Fruit fly (Drosophila melanogaster): Measurements from ENCODE around the gene CG34164.

CG34164 gene

DNA sequence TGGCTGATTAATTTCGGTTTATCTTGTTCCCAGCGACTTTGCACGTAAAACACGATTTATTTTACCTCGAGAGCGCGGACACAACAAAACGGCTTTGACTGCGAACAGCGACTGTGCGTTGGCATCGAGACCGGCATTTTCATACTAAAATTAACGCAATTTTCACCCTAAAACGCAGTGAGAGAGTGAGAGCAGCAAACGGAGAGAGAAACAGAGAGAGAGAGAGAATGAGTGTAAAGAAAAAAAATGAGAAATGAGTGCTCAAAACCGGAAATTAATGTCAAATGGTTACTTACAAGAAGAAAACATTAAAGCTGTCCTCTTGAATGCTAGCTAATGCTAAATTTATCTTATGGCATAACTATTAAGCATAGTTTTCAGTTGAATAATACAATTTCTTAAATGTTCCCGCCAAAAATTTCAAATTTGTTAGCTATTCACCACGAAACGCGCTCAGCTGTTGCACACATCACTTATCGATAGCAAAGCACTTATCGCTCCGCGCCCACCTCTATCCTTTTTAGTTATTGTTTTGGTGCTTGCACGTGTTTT is at the start of gene CG34164, which contains the start of the genes JhI-21 and RpL7-like:
Gene CG34164, plus strand, starts transcription at position 512 of the 552 bp plus-strand sequence.
Gene JhI-21, minus strand, starts transcription at position 206 of the 552 bp plus-strand sequence.
Gene RpL7-like, plus strand, starts transcription at position 490 of the 552 bp plus-strand sequence.
- TF ChIP-seq noc (tag; optimal IDR thresholded peaks at IDR 0.05), result no peak

DNA sequence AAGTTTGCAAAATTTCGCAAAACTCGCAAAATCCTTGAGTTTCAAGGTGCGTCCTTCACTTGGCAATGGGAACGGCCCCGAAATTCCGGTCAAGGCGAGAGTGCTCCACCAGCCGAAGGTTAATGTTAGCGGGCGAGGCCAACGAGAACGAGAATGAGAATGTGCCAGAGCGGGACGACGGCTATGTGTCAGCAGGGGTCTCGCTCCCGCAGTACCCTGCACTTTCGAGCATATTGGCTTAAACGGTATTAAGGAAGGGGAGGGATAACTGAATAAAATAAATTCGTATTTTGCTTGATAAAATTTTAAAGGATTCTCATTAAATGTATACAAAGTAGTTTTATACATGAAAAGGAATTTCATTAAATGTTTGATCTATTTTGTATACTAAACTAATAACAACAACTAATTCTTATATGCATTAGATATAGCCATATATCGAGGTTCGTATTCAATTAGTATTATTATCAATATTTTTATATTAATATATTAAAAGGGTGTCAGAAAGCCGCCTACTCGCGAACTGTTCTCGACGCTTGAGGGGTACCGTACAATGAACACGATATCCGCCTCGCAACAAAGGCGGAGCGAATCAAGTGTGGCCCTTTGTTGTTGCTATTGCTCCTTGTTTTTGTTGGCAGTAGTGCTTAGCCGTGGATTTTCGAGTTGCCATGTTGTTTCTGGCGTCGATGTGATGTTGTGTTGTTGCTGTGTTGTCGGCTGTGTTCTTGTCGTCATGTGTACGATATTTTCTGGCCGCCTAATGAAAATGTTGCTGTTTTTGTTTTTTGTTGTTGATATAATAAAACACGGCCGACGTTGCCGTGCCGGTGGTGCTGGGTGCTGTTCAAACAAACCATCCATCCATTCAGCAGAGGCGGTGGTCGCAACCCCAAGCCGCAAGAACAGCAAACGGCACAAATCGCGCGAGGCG is 49.5 kb upstream of the CG34164 start:
- TF ChIP-seq noc (tag; optimal IDR thresholded peaks at IDR 0.05), result peak; percentile 96

DNA sequence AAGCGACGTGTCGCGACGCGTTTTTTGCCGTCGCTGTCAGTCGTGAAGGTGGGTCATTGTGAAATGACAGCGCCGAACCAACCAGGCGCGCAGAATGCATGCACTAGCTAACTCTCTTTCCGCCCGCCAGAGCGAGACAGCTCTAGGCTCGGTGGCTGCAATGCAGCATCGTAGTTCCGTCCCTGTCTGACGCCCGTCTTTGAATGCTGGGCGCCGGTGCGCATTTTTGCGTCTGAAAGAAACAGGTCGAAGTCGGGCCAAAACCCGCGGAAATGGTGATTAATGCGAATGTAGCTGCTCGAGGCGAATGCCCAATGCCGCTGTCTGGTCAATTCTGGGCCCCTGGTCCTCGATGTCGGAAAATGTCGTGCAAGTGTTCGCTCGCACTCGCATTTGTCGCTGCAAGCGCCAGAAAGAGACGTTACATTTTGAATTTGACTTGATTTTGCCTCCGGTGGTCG is 48.8 kb upstream of the CG34164 start:
- TF ChIP-seq noc (tag; optimal IDR thresholded peaks at IDR 0.05), result peak; percentile 80

DNA sequence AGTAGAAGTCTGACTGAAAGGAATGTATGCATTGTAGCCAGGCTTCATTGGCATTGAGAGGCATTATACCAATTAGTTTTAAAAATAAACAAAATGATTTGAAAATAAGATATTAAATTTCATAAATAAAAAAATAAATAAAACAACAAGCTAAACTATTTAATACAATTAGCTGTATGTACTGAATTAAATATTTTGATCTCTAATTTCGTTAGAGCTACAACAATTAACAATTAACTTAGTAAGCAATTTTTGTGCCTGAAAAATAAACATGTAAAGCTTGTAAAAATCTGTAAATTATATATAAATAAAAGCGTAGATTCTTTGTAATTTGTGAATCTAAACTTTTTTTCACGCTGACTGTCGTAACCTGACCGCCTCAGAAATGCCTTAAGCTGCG is 48.3 kb upstream of the CG34164 start, which contains the start of gene Rh5:
Gene Rh5, plus strand, starts transcription at position 301 of the 400 bp plus-strand sequence.
- no peak for TF ChIP-seq noc (tag; optimal IDR thresholded peaks at IDR 0.05)

DNA sequence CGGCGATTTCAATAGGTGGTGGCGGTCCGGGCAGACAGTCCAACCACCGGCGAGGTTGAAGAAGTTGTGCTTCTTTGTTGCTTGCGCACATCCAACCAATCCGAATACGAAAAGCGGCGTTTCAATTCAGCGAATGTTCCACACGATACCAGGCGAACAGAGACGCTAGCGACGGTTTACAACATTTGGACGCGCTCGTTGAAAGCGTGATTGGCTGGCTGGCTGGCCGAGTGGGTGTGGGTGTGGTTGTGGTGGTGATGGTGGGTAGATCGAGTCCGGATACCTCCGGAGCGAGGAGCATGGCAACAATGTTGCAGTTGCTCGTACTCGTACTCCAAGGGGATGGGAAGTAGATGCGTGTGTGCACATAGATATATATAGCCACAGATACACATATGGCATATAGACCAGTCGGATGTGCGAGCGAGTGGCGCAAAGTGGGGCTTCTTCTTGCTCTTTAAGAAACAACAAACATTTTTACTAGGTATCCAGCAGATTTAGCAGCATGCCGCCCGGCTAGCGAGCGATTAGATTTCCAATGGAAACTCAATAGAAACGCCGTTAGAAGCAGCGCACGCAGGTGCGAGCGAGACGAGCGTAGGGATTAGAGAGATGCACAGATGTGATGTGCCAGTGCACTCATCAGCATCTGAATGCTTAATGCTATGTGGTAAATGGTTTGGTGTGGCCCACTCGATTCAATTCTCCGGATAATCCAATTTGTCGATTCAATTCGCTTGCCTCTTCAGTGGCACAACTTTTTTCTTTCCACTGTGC is 45.9 kb upstream of the CG34164 start:
- TF ChIP-seq noc (tag; optimal IDR thresholded peaks at IDR 0.05), result peak; percentile 78

DNA sequence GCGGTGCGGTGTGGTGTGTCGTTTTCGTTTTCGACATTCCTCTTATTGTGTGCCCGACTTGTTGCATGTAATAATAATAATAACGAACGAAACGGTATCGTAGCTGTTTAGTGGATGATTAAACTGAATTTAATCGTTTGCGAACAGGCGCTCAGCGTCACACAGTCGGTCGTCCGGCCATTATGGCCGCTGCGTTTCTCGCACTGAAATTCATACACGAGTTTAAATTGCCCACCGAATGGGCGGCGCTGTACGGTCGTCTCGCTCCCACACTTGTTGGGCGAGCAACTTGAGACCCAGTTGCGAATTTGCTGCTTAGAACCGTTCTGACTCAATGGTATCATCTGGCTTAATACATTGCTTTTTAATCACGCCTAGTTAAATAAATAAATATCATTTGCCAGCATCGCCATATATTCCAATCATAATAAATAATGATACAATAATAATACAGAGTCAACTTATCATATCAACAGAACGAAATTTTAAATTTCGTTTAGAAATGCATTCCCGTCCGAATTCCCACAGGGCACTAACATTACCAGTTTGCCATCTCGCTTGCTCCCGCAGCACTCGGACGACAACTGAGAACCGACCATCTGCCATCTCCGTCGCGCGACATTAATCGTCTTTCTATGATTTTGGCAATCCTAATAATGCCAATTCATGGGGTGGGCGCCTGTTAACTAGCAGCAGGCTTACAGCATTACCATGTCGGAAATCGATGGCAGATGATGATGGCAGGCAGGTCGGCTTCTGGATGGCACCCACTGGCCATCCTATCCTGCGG is 45.1 kb upstream of the CG34164 start:
- TF ChIP-seq noc (tag; optimal IDR thresholded peaks at IDR 0.05), result peak; percentile 93

DNA sequence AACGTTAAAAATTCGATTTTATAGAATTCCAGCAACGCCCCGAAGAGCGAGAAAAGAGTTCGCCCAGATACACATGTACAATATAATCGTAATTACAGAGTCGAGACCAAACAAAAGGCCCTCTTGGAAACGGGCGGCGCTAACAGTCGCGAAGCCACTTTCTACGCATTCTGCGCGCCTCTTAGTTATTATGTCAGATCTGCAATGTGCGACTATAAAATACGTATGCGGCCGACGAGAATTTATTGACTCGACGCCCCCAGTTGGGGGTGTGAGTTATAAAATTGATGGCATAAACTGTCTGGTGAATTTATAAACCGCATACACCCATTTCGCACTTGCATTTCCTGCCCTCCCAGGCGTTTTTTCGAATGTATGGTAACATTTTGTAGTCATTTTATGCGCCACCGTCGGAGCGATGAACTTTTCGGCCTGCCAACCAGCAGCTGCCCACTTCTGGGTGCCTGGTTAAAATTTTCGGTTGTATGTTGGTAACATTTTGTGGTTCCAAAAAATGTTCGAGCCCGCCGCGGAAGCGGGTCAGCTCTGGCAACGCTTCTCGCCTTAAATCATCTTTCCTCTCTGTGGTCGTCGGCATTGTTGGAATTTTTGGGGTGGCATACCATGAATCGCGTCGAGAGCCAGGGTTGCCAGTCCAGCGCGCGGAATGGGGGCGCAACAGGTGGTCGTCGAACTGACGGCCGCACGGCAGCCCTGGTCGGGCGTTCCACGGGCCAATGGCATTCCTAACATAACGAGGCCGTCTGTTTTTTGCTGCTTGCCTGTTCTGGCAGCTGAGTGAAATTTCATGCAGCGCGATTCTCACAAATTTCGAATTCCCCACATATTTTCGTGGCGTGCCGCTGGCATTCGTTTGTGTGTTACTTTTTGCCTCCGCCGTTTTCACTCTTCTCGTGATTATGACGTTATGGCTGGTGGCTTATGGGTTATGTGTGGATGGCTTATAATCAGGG is 44.2 kb upstream of the CG34164 start:
- peak; percentile 95 for TF ChIP-seq noc (tag; optimal IDR thresholded peaks at IDR 0.05)

DNA sequence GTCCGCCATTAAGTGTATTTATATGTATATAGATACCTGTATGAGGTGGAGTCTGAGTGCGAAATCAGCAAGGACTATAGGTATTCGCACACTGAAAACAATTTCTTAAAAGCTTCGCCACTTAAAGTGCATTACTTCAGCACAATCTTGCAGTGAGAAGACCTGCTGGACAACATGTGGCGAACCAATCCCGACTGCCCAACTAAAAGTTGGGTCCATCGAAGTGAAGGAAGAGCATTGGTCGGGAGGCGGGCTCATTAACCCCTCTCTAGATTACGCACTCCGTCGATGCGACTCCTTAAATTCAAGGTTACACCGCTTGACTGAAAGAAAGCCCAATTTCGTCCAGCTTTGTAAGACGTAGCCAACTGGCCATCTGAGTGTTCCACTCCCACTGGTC is 42.9 kb upstream of the CG34164 start:
- TF ChIP-seq noc (tag; optimal IDR thresholded peaks at IDR 0.05), result no peak

DNA sequence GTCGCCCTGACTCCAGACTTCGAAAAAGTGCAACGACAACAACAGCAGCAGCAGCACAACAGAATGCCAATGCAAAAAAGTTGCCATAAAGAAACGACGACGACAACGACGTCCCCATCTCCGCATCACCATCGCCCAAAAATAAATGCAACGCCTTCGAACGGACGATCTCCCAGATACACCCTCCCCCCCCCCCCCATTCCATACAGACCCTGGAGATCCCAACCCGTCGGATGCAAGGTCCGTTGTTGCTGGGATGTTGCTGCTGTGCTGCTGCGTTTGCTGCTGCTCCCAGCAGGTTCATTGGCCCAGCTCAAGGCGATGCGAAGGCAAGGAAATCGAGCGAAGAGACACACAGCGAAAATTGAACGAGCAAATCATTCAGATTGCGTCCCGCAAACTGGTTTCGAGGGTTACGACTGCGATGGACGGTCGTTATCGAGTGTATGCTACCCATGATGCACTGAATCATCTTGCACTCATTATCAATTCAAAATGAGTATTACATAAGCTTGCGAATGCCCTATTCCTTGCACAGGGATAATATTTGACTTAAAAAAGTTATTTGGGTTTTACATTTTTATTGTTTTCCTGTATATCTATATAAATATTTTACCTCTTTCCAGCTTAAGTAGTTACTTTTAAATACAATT is 42.3 kb upstream of the CG34164 start:
- TF ChIP-seq noc (tag; optimal IDR thresholded peaks at IDR 0.05), result no peak

DNA sequence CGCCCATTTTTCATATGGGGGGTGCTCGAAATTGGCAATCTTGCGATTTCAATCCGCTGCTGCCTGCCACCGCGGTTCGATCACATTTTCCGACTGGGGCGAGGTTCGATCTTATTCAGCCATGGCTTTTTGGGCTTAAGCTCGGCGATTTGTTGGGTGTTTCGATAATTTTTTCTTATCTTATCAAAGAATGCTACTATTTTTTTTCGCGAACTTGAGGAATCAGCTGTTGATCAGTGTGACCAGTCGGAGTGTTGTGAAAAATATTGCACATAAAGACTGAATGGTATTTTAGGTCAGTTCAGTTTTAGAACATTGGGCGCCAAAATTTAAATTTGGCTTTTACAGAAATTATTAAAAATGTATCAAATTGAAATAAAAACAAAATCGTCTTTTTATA is 35.4 kb upstream of the CG34164 start, which contains the start of gene Wdr81:
Gene Wdr81, minus strand, starts transcription at position 226 of the 400 bp plus-strand sequence.
- TF ChIP-seq noc (tag; optimal IDR thresholded peaks at IDR 0.05), result no peak

DNA sequence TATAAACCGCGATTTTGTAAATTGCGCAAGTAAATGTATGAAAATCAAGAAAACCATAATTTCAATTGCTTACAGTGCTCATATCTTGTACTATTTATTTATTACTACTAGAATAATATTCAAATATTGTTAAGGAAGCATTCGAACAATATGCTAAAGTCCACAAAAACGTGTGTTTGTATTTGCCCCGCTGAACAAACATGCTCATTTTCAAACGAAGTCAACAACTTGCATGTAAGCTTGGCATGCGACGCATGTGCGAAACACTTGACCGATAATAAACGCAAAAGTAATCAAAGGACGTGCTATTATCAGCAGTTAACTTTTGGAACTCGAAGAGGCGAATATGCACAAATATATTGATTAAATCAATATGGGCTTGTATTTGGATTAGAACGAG is 35.0 kb upstream of the CG34164 start:
- no peak for TF ChIP-seq noc (tag; optimal IDR thresholded peaks at IDR 0.05)

DNA sequence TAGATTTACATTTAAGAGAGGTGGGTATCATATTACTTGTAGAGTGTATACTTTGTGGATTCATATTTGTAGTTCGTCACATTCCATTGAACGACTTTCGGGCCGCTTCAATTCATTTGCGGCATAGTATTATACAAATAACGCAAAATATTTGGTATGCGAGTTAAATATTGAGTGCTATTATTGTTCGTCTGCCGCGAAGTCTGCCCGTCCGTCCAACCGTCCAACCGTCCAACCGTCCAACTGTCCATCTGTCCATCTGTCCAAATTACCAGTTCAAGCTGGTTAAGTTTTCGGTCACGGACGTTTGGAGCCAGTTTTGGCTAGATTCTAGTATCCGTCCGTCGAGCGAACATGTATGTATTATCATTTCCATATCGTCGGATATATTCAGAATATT is 32.0 kb upstream of the CG34164 start:
- no peak for TF ChIP-seq noc (tag; optimal IDR thresholded peaks at IDR 0.05)

DNA sequence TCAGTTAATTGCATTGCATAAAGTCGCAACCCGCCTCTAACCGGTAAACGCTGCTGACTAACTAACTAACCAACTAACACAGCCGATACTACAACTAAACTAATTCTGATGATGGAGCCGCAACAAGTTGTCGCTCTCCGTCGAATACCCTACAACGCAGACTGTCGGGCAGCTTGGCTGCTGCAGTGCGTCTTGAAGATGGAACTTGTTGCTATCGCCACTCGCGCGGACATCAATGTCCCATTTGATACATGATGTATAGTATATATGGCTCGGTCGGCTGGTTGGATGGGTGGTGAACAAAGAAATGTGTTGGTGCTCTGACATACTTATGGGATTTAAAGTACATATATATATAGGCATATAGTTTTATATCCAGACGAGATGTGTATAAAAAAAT is 30.6 kb upstream of the CG34164 start:
- TF ChIP-seq noc (tag; optimal IDR thresholded peaks at IDR 0.05), result no peak

All from whole organism, larva.